Fruit fly (Drosophila melanogaster): ENCODE data around the gene unc.

DNA sequence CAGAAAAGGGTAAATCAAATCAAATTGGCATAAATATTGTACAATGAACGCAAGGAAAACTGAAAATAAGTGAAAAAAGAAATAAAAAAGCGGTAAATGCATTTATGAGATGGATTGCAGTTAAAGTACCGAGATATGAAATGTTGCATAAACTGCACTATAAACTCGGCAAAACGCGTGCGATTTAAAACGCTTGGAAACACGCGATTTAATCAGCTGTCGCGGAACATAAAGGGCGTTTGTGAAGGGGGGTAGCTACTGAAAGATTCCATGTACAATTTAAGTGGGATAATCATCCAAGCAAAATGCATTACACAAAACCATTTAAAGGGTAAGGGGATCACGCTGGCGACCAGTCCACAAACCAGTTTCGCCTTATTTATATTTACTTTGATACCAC lies 10.1 kb upstream of the unc start:
- TF ChIP-seq CG1620 (GFP tag; optimal IDR thresholded peaks at IDR 0.05) (no peak), ovo (GFP tag; optimal IDR thresholded peaks at IDR 0.05) (no peak), CG12768 (GFP tag; optimal IDR thresholded peaks at IDR 0.05) (no peak), kay (GFP tag; ENCODE audit: borderline replicate concordance) (no peak), CG7101 (tag; optimal IDR thresholded peaks at IDR 0.05) (no peak), CG11617 (GFP tag; optimal IDR thresholded peaks at IDR 0.05) (no peak), CG7045 (GFP tag; optimal IDR thresholded peaks at IDR 0.05) (no peak), pad (GFP tag; optimal IDR thresholded peaks at IDR 0.05) (no peak), tj (GFP tag; optimal IDR thresholded peaks at IDR 0.05) (no peak), cic (GFP tag; optimal IDR thresholded peaks at IDR 0.05) (no peak)
